Fruit fly (Drosophila melanogaster): ENCODE measurements around the gene Uch.
A peak's percentile ranks its signal among the peaks of the same experiment; 100 is the strongest.

Uch gene

DNA sequence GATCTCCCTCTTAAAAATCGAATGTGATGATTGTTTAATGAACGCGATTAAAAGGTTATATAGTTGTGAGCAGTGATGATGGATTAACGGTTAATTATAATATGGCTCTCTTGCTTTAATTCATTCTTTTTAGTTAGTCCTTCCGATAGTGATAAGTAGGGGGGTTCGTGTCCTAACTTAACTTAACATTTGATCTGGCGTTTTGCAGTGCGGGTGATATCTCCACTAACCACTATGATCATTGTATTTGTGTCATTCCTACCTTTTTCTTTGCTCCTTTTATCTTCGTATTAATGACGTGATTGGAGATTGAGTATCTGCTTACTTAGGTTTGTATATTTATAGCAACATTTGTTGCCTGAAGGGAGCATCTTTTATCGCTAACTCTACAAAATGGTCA is 18.7 kb downstream of the Uch start:
- no peak for TF ChIP-seq psq (optimal IDR thresholded peaks at IDR 0.05)
- no peak for TF ChIP-seq insv (optimal IDR thresholded peaks at IDR 0.05)

- TF ChIP-seq psq (optimal IDR thresholded peaks at IDR 0.05) (no peak), Sin3A (optimal IDR thresholded peaks at IDR 0.05) (no peak), insv (optimal IDR thresholded peaks at IDR 0.05) (peak; percentile 22), Myc (optimal IDR thresholded peaks at IDR 0.05) (no peak), h (optimal IDR thresholded peaks at IDR 0.05) (peak; percentile 32), ttk (optimal IDR thresholded peaks at IDR 0.05) (no peak)
These were observed 19.6 kb downstream of the Uch start for dm6 chr2L:2194305-2194828.

DNA sequence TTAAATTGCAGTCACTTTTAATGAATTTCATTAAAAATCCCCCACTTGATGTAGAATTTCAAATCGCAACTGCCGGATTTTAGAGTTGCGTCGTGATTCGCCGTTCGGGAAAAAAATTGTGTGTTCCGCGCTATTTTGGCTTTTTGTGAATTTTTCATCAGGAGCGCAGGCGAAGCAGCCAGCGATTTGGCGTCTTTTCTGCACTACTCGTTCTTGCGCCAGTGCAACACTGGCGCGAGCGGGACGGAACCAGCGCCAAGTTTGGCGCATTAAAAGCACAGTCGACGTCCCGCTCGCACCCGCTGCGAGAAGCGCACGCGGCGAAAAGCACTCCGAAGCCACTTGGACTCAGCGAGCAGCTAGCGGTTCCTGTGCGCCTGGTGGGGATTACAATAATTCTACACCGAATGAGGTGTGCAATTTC is 20.6 kb downstream of the Uch start:
- TF ChIP-seq Sin3A (optimal IDR thresholded peaks at IDR 0.05) (no peak), insv (optimal IDR thresholded peaks at IDR 0.05) (no peak), Myc (optimal IDR thresholded peaks at IDR 0.05) (no peak), h (optimal IDR thresholded peaks at IDR 0.05) (no peak), psq (optimal IDR thresholded peaks at IDR 0.05) (no peak), ttk (optimal IDR thresholded peaks at IDR 0.05) (no peak)

DNA sequence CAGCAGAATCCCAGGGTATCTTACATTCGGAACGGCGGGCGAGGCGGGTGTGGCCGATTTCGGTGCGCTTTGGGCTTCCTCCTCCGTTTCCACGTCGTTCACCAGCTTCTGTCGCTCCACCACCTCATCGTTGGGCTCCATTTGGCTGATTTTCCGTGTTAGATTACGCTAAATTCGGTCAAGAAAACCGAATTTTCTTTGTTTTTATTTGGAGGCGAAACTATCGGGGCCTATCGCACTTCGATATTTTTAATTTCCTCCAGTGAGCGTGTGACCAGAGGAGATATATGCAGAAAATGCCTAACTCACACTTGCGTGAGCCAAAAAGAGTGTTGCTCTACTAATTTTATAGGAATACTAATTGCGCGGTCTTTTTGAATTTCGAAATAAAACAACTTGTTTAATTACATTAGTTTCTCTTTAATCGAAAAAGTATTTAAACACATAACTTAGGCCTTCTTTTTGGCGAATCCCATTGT is 21.8 kb downstream of the Uch start, which contains the start of gene CG10874:
CG10874 (minus strand) TSS at position 264 of the 479 bp plus-strand sequence.
- TF ChIP-seq insv (optimal IDR thresholded peaks at IDR 0.05) (no peak), psq (optimal IDR thresholded peaks at IDR 0.05) (no peak), Sin3A (optimal IDR thresholded peaks at IDR 0.05) (no peak), ttk (optimal IDR thresholded peaks at IDR 0.05) (no peak), h (optimal IDR thresholded peaks at IDR 0.05) (no peak), Myc (optimal IDR thresholded peaks at IDR 0.05) (no peak)

DNA sequence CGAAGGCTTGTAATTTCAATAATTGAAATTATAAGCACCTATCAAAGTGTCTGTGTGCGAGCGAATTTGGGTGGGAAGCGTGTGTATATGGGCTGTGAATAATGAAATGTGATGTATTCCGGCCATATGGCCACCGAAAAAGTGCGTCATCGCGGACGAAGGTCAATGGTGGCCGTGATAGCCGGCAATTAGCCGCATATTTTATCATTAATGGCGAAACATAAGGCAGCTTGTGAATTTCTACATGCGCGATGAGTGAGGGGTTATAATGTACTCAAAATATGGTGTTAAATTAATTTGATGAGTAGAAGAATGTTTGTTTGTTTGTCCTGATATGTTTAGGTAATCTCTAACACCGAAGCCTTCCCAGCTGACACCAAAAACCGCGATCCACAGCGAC is 22.6 kb downstream of the Uch start:
- TF ChIP-seq Myc (optimal IDR thresholded peaks at IDR 0.05) (no peak), Sin3A (optimal IDR thresholded peaks at IDR 0.05) (no peak), ttk (optimal IDR thresholded peaks at IDR 0.05) (no peak)

dm6 chr2L:2190684-2191083 is 23.3 kb downstream of the Uch start:
- TF ChIP-seq h (optimal IDR thresholded peaks at IDR 0.05) = no peak
- no peak for TF ChIP-seq insv (optimal IDR thresholded peaks at IDR 0.05)
- no peak for TF ChIP-seq psq (optimal IDR thresholded peaks at IDR 0.05)
- TF ChIP-seq Sin3A (optimal IDR thresholded peaks at IDR 0.05) = no peak
- no peak for TF ChIP-seq Myc (optimal IDR thresholded peaks at IDR 0.05)
- TF ChIP-seq ttk (optimal IDR thresholded peaks at IDR 0.05) = no peak

dm6 chr2L:2189100-2189499 is 24.9 kb downstream of the Uch start:
- no peak for TF ChIP-seq Sin3A (optimal IDR thresholded peaks at IDR 0.05)
- TF ChIP-seq insv (optimal IDR thresholded peaks at IDR 0.05) = no peak
- TF ChIP-seq Myc (optimal IDR thresholded peaks at IDR 0.05) = no peak
- no peak for TF ChIP-seq psq (optimal IDR thresholded peaks at IDR 0.05)
- no peak for TF ChIP-seq h (optimal IDR thresholded peaks at IDR 0.05)
- no peak for TF ChIP-seq ttk (optimal IDR thresholded peaks at IDR 0.05)

DNA sequence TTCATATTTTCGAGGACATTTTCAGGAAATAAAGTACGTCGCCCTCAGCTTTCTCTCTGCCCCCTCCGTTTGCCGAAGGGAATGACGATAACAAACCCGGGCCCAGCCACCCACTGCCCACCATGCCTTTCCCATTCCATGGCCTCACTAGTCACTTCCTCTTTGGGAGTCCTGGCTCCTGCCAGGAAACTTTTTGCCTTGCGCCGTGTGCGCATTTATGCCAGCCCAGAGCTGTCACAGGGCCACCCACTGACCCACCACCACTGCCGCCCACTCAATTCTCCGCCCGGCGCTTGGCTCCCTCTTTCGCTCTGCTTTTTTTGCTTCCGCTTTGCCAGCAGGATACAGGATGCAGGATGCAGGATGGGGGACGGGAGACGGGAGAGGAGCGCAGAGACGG is 26.6 kb downstream of the Uch start:
- TF ChIP-seq h (optimal IDR thresholded peaks at IDR 0.05) (no peak), ttk (optimal IDR thresholded peaks at IDR 0.05) (no peak), insv (optimal IDR thresholded peaks at IDR 0.05) (no peak), Myc (optimal IDR thresholded peaks at IDR 0.05) (no peak), Sin3A (optimal IDR thresholded peaks at IDR 0.05) (no peak), psq (optimal IDR thresholded peaks at IDR 0.05) (no peak)

dm6 chr2L:2185373-2185772 is 28.6 kb downstream of the Uch start:
- TF ChIP-seq psq (optimal IDR thresholded peaks at IDR 0.05) (no peak), Myc (optimal IDR thresholded peaks at IDR 0.05) (no peak), h (optimal IDR thresholded peaks at IDR 0.05) (no peak), insv (optimal IDR thresholded peaks at IDR 0.05) (no peak), Sin3A (optimal IDR thresholded peaks at IDR 0.05) (no peak), ttk (optimal IDR thresholded peaks at IDR 0.05) (no peak)

dm6 chr2L:2184659-2185058 is 29.4 kb downstream of the Uch start:
- TF ChIP-seq psq (optimal IDR thresholded peaks at IDR 0.05) = no peak
- TF ChIP-seq Myc (optimal IDR thresholded peaks at IDR 0.05) = no peak
- TF ChIP-seq h (optimal IDR thresholded peaks at IDR 0.05) = no peak
- TF ChIP-seq insv (optimal IDR thresholded peaks at IDR 0.05) = no peak
- TF ChIP-seq ttk (optimal IDR thresholded peaks at IDR 0.05) = no peak
- TF ChIP-seq Sin3A (optimal IDR thresholded peaks at IDR 0.05) = no peak

dm6 chr2L:2184129-2184528 is 29.9 kb downstream of the Uch start:
- TF ChIP-seq insv (optimal IDR thresholded peaks at IDR 0.05) (no peak), psq (optimal IDR thresholded peaks at IDR 0.05) (no peak), Myc (optimal IDR thresholded peaks at IDR 0.05) (no peak), ttk (optimal IDR thresholded peaks at IDR 0.05) (no peak), Sin3A (optimal IDR thresholded peaks at IDR 0.05) (no peak), h (optimal IDR thresholded peaks at IDR 0.05) (no peak)

- TF ChIP-seq insv (optimal IDR thresholded peaks at IDR 0.05) (no peak), psq (optimal IDR thresholded peaks at IDR 0.05) (no peak), Myc (optimal IDR thresholded peaks at IDR 0.05) (no peak), h (optimal IDR thresholded peaks at IDR 0.05) (no peak), Sin3A (optimal IDR thresholded peaks at IDR 0.05) (no peak), ttk (optimal IDR thresholded peaks at IDR 0.05) (no peak)
These were observed 31.2 kb downstream of the Uch start for dm6 chr2L:2182735-2183340.
